Worm (Caenorhabditis elegans) whole organism, late embryonic: ENCODE results near the gene Y51H7C.9.

Experiments
- elt-2 ChIP-seq: sonication (generic microtip); optimal IDR thresholded peaks from 2 replicates; lab custom pipeline; 2016; ENCODE audit warnings: missing genetic modification reagents, missing genetic modification characterization, missing compliant biosample characterization
- eyg-1 ChIP-seq: sonication (generic microtip); optimal IDR thresholded peaks from 2 replicates; lab custom pipeline; 2016; ENCODE audit warnings: missing genotype, missing genetic modification characterization, missing compliant biosample characterization
- fkh-10 ChIP-seq: fragments of 150-350 bp; optimal IDR thresholded peaks from 2 replicates; lab custom pipeline; 2014; ENCODE audit warnings: missing biosample characterization, missing genetic modification reagents, missing genetic modification characterization
- fkh-6 ChIP-seq: sonication (generic microtip); optimal IDR thresholded peaks from 2 replicates; lab custom pipeline; 2016; ENCODE audit warnings: missing genetic modification characterization, missing compliant biosample characterization
- nfya-1 ChIP-seq: sonication (generic microtip); optimal IDR thresholded peaks from 2 replicates; lab custom pipeline; 2017; ENCODE audit warnings: missing genetic modification characterization, mild to moderate bottlenecking, missing compliant biosample characterization, antibody characterized with exemption, moderate library complexity
- pag-3 ChIP-seq: sonication (generic microtip); optimal IDR thresholded peaks from 2 replicates; lab custom pipeline; 2016; ENCODE audit warnings: missing compliant biosample characterization, missing genetic modification characterization, borderline replicate concordance
- sdc-2 ChIP-seq: sonication (generic microtip); optimal IDR thresholded peaks from 2 replicates; lab custom pipeline; 2016; ENCODE audit warnings: missing genotype, missing genetic modification characterization, missing compliant biosample characterization

- no peak for TF ChIP-seq sdc-2
- no peak for TF ChIP-seq fkh-10 (GFP tag; lab: Kevin White, UChicago)
- TF ChIP-seq fkh-6 (tag; lab: Kevin White, UChicago), result no peak
- TF ChIP-seq pag-3 (tag; lab: Kevin White, UChicago), result no peak
- TF ChIP-seq nfya-1 (tag; lab: Kevin White, UChicago), result no peak
- TF ChIP-seq eyg-1, result no peak
- no peak for TF ChIP-seq elt-2 (tag; lab: Kevin White, UChicago)
Measured at ce11 chrII:1419994-1420393, 8.7 kb upstream of the Y51H7C.9 start.
